Worm (Caenorhabditis elegans): Measurements from ENCODE around the gene M03F4.4.

M03F4.4 gene

ce11 chrX:4969228-4969627, 12.0 kb upstream of the M03F4.4 start, which contains the start of gene M03F4.6 (continued):
- peak; percentile 3 for TF ChIP-seq mes-2 (tag; optimal IDR thresholded peaks at IDR 0.05; ENCODE audit: poor library complexity, severe bottlenecking)
- TF ChIP-seq ztf-7 (tag; optimal IDR thresholded peaks at IDR 0.05) = no peak
- TF ChIP-seq daf-16 (GFP tag; optimal IDR thresholded peaks at IDR 0.05) = peak; percentile 53 to 56
- TF ChIP-seq daf-16 (tag; optimal IDR thresholded peaks at IDR 0.05) = no peak
- no peak for TF ChIP-seq lin-1 (GFP tag; IDR thresholded peaks at IDR 0.05)
- no peak for TF ChIP-seq zag-1 (tag; optimal IDR thresholded peaks at IDR 0.05)
- TF ChIP-seq Y48G9A.11 (GFP tag; IDR thresholded peaks at IDR 0.05) = no peak
- TF ChIP-seq zip-2 (tag; optimal IDR thresholded peaks at IDR 0.05) = no peak
- TF ChIP-seq arid-1 (GFP tag; conservative IDR thresholded peaks at IDR 0.05) = peak; percentile 59
- TF ChIP-seq snpc-1.2 (GFP tag; IDR thresholded peaks at IDR 0.05) = no peak
- no peak for TF ChIP-seq hlh-30 (tag; optimal IDR thresholded peaks at IDR 0.05; ENCODE audit: insufficient read depth)
- TF ChIP-seq D1046.2 (GFP tag; IDR thresholded peaks at IDR 0.05) = no peak
- peak; percentile 42 for TF ChIP-seq dmd-6 (GFP tag; IDR thresholded peaks at IDR 0.05)
- TF ChIP-seq nhr-10 (tag; optimal IDR thresholded peaks at IDR 0.05) = no peak
- TF ChIP-seq snpc-4 (tag; optimal IDR thresholded peaks at IDR 0.05) = no peak
- TF ChIP-seq nhr-48 (tag; optimal IDR thresholded peaks at IDR 0.05) = no peak
- no peak for TF ChIP-seq Y105C5A.15 (GFP tag; IDR thresholded peaks at IDR 0.05)
- TF ChIP-seq duxl-1 (tag; optimal IDR thresholded peaks at IDR 0.05; ENCODE audit: poor library complexity) = peak; percentile 63
- no peak for TF ChIP-seq cey-2 (tag; optimal IDR thresholded peaks at IDR 0.05; ENCODE audit: borderline replicate concordance, insufficient read depth)
- TF ChIP-seq hmg-1.1 (GFP tag; IDR thresholded peaks at IDR 0.05) = peak; percentile 55; the same call in 1 of the 2 replicates
- no peak for TF ChIP-seq fos-1 (tag; optimal IDR thresholded peaks at IDR 0.05)
- 0 out of 2 replicates have a peak, but pooled peaks have one; percentile 58 for TF ChIP-seq nhr-42 (GFP tag; IDR thresholded peaks at IDR 0.05)
- TF ChIP-seq F49E8.2 (tag; optimal IDR thresholded peaks at IDR 0.05; ENCODE audit: borderline replicate concordance) = no peak
- TF ChIP-seq tag-97 (GFP tag; IDR thresholded peaks at IDR 0.05) = no peak
- no peak for TF ChIP-seq rbr-2 (tag; optimal IDR thresholded peaks at IDR 0.05)
- TF ChIP-seq ceh-62 (tag; optimal IDR thresholded peaks at IDR 0.05) = no peak
- no peak for TF ChIP-seq ceh-28 (tag; optimal IDR thresholded peaks at IDR 0.05)
- TF ChIP-seq nhr-111 (GFP tag; optimal IDR thresholded peaks at IDR 0.05) = no peak
- no peak for TF ChIP-seq pqm-1 (tag; optimal IDR thresholded peaks at IDR 0.05)
- no peak for TF ChIP-seq Y5F2A.4 (GFP tag; optimal IDR thresholded peaks at IDR 0.05)
- TF ChIP-seq ctbp-1 (GFP tag; IDR thresholded peaks at IDR 0.05) = no peak
- TF ChIP-seq ces-1 (GFP tag; optimal IDR thresholded peaks at IDR 0.05) = no peak
- TF ChIP-seq lsy-2 (tag; optimal IDR thresholded peaks at IDR 0.05) = peak in 1 of 2 experiments; percentile 56
- TF ChIP-seq Y75B8A.6 (GFP tag; IDR thresholded peaks at IDR 0.05) = peak; percentile 65
- no peak for TF ChIP-seq daf-8 (GFP tag; IDR thresholded peaks at IDR 0.05)
- TF ChIP-seq F37D6.2 (tag; optimal IDR thresholded peaks at IDR 0.05) = no peak
- TF ChIP-seq dmd-8 (GFP tag; IDR thresholded peaks at IDR 0.05) = no peak
- peak; percentile 57 for TF ChIP-seq mxl-3 (GFP tag; optimal IDR thresholded peaks at IDR 0.05)
- TF ChIP-seq fkh-10 (GFP tag; optimal IDR thresholded peaks at IDR 0.05) = no peak
- TF ChIP-seq mdt-29 (GFP tag; IDR thresholded peaks at IDR 0.05) = 0 out of 2 replicates have a peak, but pooled peaks have one; percentile 46
- TF ChIP-seq php-3 (GFP tag; IDR thresholded peaks at IDR 0.05) = peak; percentile 57
- TF ChIP-seq saeg-2 (GFP tag; IDR thresholded peaks at IDR 0.05) = no peak
- TF ChIP-seq dpl-1 (GFP tag; optimal IDR thresholded peaks at IDR 0.05) = no peak
- no peak for TF ChIP-seq gei-8 (GFP tag; optimal IDR thresholded peaks at IDR 0.05)
- no peak for TF ChIP-seq lin-39 (tag; optimal IDR thresholded peaks at IDR 0.05)
- no peak for TF ChIP-seq ceh-44 (GFP tag; IDR thresholded peaks at IDR 0.05)
- no peak for TF ChIP-seq egl-27 (tag; optimal IDR thresholded peaks at IDR 0.05)
- TF ChIP-seq T20F7.1 (GFP tag; optimal IDR thresholded peaks at IDR 0.05) = peak; percentile 2
- no peak for TF ChIP-seq aly-2 (tag; optimal IDR thresholded peaks at IDR 0.05)
- TF ChIP-seq unc-130 (GFP tag; optimal IDR thresholded peaks at IDR 0.05) = no peak
- TF ChIP-seq zip-11 (GFP tag; IDR thresholded peaks at IDR 0.05) = no peak
- peak; percentile 43 for TF ChIP-seq lin-38 (GFP tag; IDR thresholded peaks at IDR 0.05)

All from whole organism, L4 larva.